Fruit fly (Drosophila melanogaster) whole organism, pupa: ENCODE data around the gene CG4953.

Experiments used
- CG10348 ChIP-seq: fragments of 200-800 bp; sonication (Bioruptor generic); IDR thresholded peaks from 2 replicates; pipeline ENCODE4 v1.3.6; 2022; ENCODE audit warnings: missing biosample characterization, missing genetic modification characterization
- CG12605 ChIP-seq: fragments of 200-800 bp; sonication (Bioruptor generic); IDR thresholded peaks from 2 replicates; pipeline ENCODE4 v1.3.6; 2022; ENCODE audit warnings: missing biosample characterization, missing genetic modification characterization
- CG13204 ChIP-seq: fragments of 200-800 bp; sonication (Bioruptor generic); optimal IDR thresholded peaks from 2 replicates; lab custom pipeline; 2018; ENCODE audit warnings: missing biosample characterization, mild to moderate bottlenecking, missing genetic modification characterization, moderate library complexity
- CG14655 ChIP-seq: fragments of 200-800 bp; sonication (Bioruptor generic); optimal IDR thresholded peaks from 3 replicates; lab custom pipeline; 2017; ENCODE audit warnings: mild to moderate bottlenecking, missing biosample characterization, missing genetic modification reagents, missing genetic modification characterization
- CG15710 ChIP-seq: fragments of 200-800 bp; sonication (Bioruptor generic); optimal IDR thresholded peaks from 2 replicates; lab custom pipeline; 2018; ENCODE audit warnings: missing biosample characterization, mild to moderate bottlenecking, missing genetic modification characterization, moderate library complexity
- CG17806 ChIP-seq: fragments of 200-800 bp; sonication (Bioruptor generic); optimal IDR thresholded peaks from 2 replicates; lab custom pipeline; 2018; ENCODE audit warnings: missing biosample characterization, mild to moderate bottlenecking, missing genetic modification characterization, moderate library complexity
- CG32121 ChIP-seq: fragments of 200-800 bp; sonication (Bioruptor generic); IDR thresholded peaks from 2 replicates; pipeline ENCODE4 v1.3.6; 2022; ENCODE audit warnings: missing biosample characterization, missing genetic modification characterization
- CG34367 ChIP-seq: fragments of 200-800 bp; sonication (Bioruptor generic); optimal IDR thresholded peaks from 2 replicates; lab custom pipeline; 2018; ENCODE audit warnings: missing biosample characterization, mild to moderate bottlenecking, missing genetic modification characterization
- CG4496 ChIP-seq: fragments of 200-800 bp; sonication (Bioruptor generic); IDR thresholded peaks from 3 replicates; pipeline ENCODE4 v1.3.6; 2022; ENCODE audit warnings: missing biosample characterization, missing genetic modification characterization
- CG8159 ChIP-seq: fragments of 200-800 bp; sonication (Bioruptor generic); optimal IDR thresholded peaks from 3 replicates; lab custom pipeline; 2018; ENCODE audit warnings: missing biosample characterization, mild to moderate bottlenecking, missing genetic modification characterization, moderate library complexity
- CG8301 ChIP-seq: fragments of 200-800 bp; sonication (Bioruptor generic); optimal IDR thresholded peaks from 2 replicates; lab custom pipeline; 2018; ENCODE audit warnings: missing biosample characterization, mild to moderate bottlenecking, missing genetic modification characterization
- CG9948 ChIP-seq: fragments of 200-800 bp; sonication (Bioruptor generic); optimal IDR thresholded peaks from 2 replicates; lab custom pipeline; 2018; ENCODE audit warnings: missing biosample characterization, mild to moderate bottlenecking, missing genetic modification characterization, moderate library complexity
- D1 ChIP-seq: fragments of 200-800 bp; sonication (Bioruptor generic); optimal IDR thresholded peaks from 2 replicates; lab custom pipeline; 2018; ENCODE audit warnings: missing biosample characterization, mild to moderate bottlenecking, missing genetic modification characterization, moderate library complexity
- EcR ChIP-seq: fragments of 200-800 bp; sonication (Bioruptor generic); optimal IDR thresholded peaks from 3 replicates; lab custom pipeline; 2019; ENCODE audit warnings: missing biosample characterization, missing genetic modification characterization, mild to moderate bottlenecking, moderate library complexity, missing genetic modification reagents
- Ets98B ChIP-seq: fragments of 200-800 bp; sonication (Bioruptor generic); IDR thresholded peaks from 2 replicates; pipeline ENCODE4 v1.3.6; 2022; ENCODE audit warnings: missing biosample characterization, missing genetic modification characterization
- Pif1A ChIP-seq: fragments of 200-800 bp; sonication (Bioruptor generic); optimal IDR thresholded peaks from 3 replicates; lab custom pipeline; 2016; ENCODE audit warnings: missing biosample characterization, missing genetic modification characterization
- Pif1B ChIP-seq: fragments of 200-800 bp; sonication (Bioruptor generic); optimal IDR thresholded peaks from 3 replicates; lab custom pipeline; 2016; ENCODE audit warnings: missing biosample characterization, missing genetic modification characterization
- Snoo ChIP-seq: fragments of 200-800 bp; sonication (Bioruptor generic); optimal IDR thresholded peaks from 3 replicates; lab custom pipeline; 2017; ENCODE audit warnings: missing biosample characterization, mild to moderate bottlenecking, missing genetic modification characterization, inconsistent platforms
- fd96Ca ChIP-seq: fragments of 200-800 bp; sonication (Bioruptor generic); IDR thresholded peaks from 3 replicates; pipeline ENCODE4 v1.3.6; 2022; ENCODE audit warnings: missing biosample characterization, missing genetic modification characterization
- gl ChIP-seq: fragments of 200-800 bp; sonication (Bioruptor generic); optimal IDR thresholded peaks from 2 replicates; lab custom pipeline; 2018; ENCODE audit warnings: missing biosample characterization, mild to moderate bottlenecking, missing genetic modification characterization
- rn ChIP-seq: fragments of 200-800 bp; sonication (Bioruptor generic); IDR thresholded peaks from 2 replicates; pipeline ENCODE4 v1.3.6; 2022; ENCODE audit warnings: missing biosample characterization, missing genetic modification characterization

Gene CG4953

DNA sequence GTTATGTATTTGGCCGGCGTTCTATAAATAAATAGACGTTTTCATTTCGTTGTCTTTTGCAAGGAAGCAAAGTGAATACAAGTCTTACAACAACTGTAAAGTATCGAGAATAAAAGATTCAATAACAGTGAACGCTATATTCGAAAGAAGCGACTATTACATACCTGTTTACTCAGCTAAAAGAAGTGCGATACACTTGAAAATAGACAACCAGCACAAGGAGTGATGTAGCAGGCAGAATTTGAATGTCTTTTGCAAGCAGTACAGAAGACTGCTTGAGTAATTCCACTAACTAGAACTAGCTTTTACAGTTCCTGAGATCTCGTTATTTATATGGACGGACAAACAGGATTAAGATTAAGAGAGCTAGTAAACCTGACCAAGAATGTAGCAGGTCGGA is 31.8 kb downstream of the CG4953 start:
- no peak for TF ChIP-seq CG8301 (tag; lab: Kevin White, UChicago)
- no peak for TF ChIP-seq rn
- no peak for TF ChIP-seq CG34367 (tag; lab: Kevin White, UChicago)
- TF ChIP-seq CG32121: no peak
- TF ChIP-seq CG13204: no peak
- no peak for TF ChIP-seq CG8159 (tag; lab: Kevin White, UChicago)
- no peak for TF ChIP-seq Ets98B (GFP tag; lab: Robert Waterston, UW)
- TF ChIP-seq CG10348 (GFP tag; lab: Robert Waterston, UW): no peak
- TF ChIP-seq Snoo (tag; lab: Kevin White, UChicago): no peak
- TF ChIP-seq CG12605: no peak
- no peak for TF ChIP-seq EcR
- no peak for TF ChIP-seq gl
- no peak for TF ChIP-seq CG9948
- no peak for TF ChIP-seq Pif1B (GFP tag; lab: Kevin White, UChicago)
- TF ChIP-seq CG14655 (GFP tag; lab: Kevin White, UChicago): no peak
- TF ChIP-seq Pif1A (GFP tag; lab: Kevin White, UChicago): no peak
- TF ChIP-seq CG4496: no peak
- TF ChIP-seq, all 21 proteins: peak for 0

dm6 chr2L:10299077-10299809 is 32.7 kb downstream of the CG4953 start:
- TF ChIP-seq fd96Ca (GFP tag; lab: Robert Waterston, UW) (no peak), Pif1B (GFP tag; lab: Kevin White, UChicago) (no peak), EcR (no peak), CG32121 (peak; percentile 43; the same call in 1 of the 2 replicates), CG8301 (tag; lab: Kevin White, UChicago) (peak; percentile 6), D1 (tag; lab: Kevin White, UChicago) (no peak), CG8159 (tag; lab: Kevin White, UChicago) (no peak)

- TF ChIP-seq D1 (tag; lab: Kevin White, UChicago): peak; percentile 82
- peak; percentile 43 for TF ChIP-seq CG34367 (tag; lab: Kevin White, UChicago)
- peak; percentile 68 for TF ChIP-seq CG8301 (tag; lab: Kevin White, UChicago)
- TF ChIP-seq CG10348 (GFP tag; lab: Robert Waterston, UW): no peak
- TF ChIP-seq CG32121: peak; percentile 76; the same call in 1 of the 2 replicates
- no peak for TF ChIP-seq gl
- peak; percentile 50 for TF ChIP-seq CG15710 (tag; lab: Kevin White, UChicago)
- TF ChIP-seq Pif1B (GFP tag; lab: Kevin White, UChicago): no peak
- peak; percentile 58 for TF ChIP-seq CG9948
- peak; percentile 38 for TF ChIP-seq Snoo (tag; lab: Kevin White, UChicago)
- peak; percentile 66 for TF ChIP-seq CG17806
Observed at dm6 chr2L:10299810-10300147, 33.3 kb downstream of the CG4953 start, which contains the start of gene CYLD. Gene CYLD, minus strand, starts transcription at chr2L:10299847.

DNA sequence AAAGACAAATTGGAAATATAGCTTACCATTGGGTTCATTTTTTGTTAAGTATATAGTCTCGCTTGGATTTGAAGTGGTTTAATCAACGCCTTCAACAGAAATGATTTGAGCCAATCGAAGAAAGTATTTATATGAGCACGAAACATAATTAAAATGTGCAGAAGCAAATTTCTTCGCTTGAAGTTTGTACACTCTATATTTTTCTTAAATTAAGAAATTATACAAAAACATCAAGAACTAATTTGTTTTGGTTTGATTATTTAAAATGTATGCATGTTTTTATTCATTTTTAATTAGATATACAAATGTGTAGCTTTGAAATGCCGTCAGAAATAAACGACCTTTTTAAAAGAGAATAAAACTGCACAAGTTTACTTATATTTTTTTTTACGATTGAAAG is 35.4 kb downstream of the CG4953 start, which contains the start of gene CG13138:
Gene CG13138, minus strand, starts transcription at position 101 of the 400 bp plus-strand sequence.
- TF ChIP-seq CG4496 (no peak), rn (no peak), CG9948 (no peak), gl (no peak), CG32121 (no peak), CG8301 (tag; lab: Kevin White, UChicago) (no peak), CG14655 (GFP tag; lab: Kevin White, UChicago) (no peak), CG15710 (tag; lab: Kevin White, UChicago) (no peak), EcR (no peak)

DNA sequence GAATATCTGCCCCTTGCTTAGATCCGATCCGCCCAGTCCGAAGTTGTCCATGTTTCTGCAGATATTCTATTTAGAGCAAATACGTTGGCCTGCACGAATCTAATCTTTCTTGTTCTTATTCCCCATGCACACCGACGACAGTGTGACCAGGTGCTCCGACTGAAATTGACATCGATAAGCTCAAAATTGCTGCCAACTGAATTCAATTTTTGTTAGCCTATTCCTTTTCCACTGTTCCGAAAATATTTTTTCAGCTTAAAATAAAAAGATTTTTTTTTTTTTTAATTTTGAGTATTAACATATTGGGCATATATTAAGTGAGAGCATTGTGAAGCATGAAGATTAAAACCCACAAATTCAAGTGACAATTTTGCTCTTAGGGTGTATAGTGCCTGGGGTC is 37.3 kb downstream of the CG4953 start, which contains the start of gene nmd:
Gene nmd, minus strand, starts transcription at position 162 of the 400 bp plus-strand sequence.
- no peak for TF ChIP-seq gl
- no peak for TF ChIP-seq Ets98B (GFP tag; lab: Robert Waterston, UW)
- no peak for TF ChIP-seq D1 (tag; lab: Kevin White, UChicago)
- TF ChIP-seq CG8159 (tag; lab: Kevin White, UChicago): no peak

dm6 chr2L:10305538-10306147 is 39.1 kb downstream of the CG4953 start:
- TF ChIP-seq CG12605 (no peak), Pif1B (GFP tag; lab: Kevin White, UChicago) (no peak), CG13204 (no peak), gl (no peak), CG14655 (GFP tag; lab: Kevin White, UChicago) (no peak)
